Fruit fly (Drosophila melanogaster) whole organism, embryonic: ENCODE measurements around the gene CG14960.

Experiments used
- CG13123 ChIP-seq: fragments of 200-800 bp; sonication (Bioruptor generic); optimal IDR thresholded peaks from 2 replicates; lab custom pipeline; 2016; ENCODE audit warnings: missing biosample characterization, missing genetic modification characterization
- CG13424 ChIP-seq: fragments of 200-800 bp; sonication (Bioruptor generic); optimal IDR thresholded peaks from 2 replicates; lab custom pipeline; 2019; ENCODE audit warnings: missing biosample characterization, mild to moderate bottlenecking, missing genetic modification characterization, moderate library complexity
- CG15479 ChIP-seq: fragments of 200-800 bp; sonication (Bioruptor generic); optimal IDR thresholded peaks from 3 replicates; lab custom pipeline; 2019; ENCODE audit warnings: missing biosample characterization, mild to moderate bottlenecking, missing genetic modification characterization, moderate library complexity
- CG15514 ChIP-seq: fragments of 200-800 bp; sonication (Bioruptor generic); optimal IDR thresholded peaks from 3 replicates; lab custom pipeline; 2017; ENCODE audit warnings: missing biosample characterization, missing genetic modification characterization, mild to moderate bottlenecking, moderate library complexity, missing genetic modification reagents
- CG2199 ChIP-seq: fragments of 200-800 bp; sonication (Bioruptor generic); IDR thresholded peaks from 3 replicates; pipeline ENCODE4 v1.3.6; 2022; ENCODE audit warnings: missing biosample characterization, missing genetic modification characterization
- CG30020 ChIP-seq: fragments of 200-800 bp; optimal IDR thresholded peaks from 2 replicates; lab custom pipeline; 2019; ENCODE audit warnings: missing biosample characterization, mild to moderate bottlenecking, missing genetic modification characterization, moderate library complexity
- CG3281 ChIP-seq: fragments of 200-800 bp; sonication (Bioruptor generic); optimal IDR thresholded peaks from 3 replicates; lab custom pipeline; 2017; ENCODE audit warnings: missing biosample characterization, mild to moderate bottlenecking, missing genetic modification characterization
- CG3407 ChIP-seq: fragments of 200-800 bp; sonication (Bioruptor generic); optimal IDR thresholded peaks from 2 replicates; lab custom pipeline; 2018; ENCODE audit warnings: missing biosample characterization, mild to moderate bottlenecking, missing genetic modification characterization
- CG34224 ChIP-seq: fragments of 200-800 bp; sonication (Bioruptor generic); IDR thresholded peaks from 3 replicates; pipeline ENCODE4 v1.3.6; 2022; ENCODE audit warnings: missing biosample characterization, missing genetic modification characterization; ENCODE audit not compliant: partially characterized antibody
- CG4360 ChIP-seq: fragments of 200-800 bp; sonication (Bioruptor generic); IDR thresholded peaks from 2 replicates; pipeline ENCODE4 v1.3.6; 2022; ENCODE audit warnings: missing biosample characterization, missing genetic modification characterization
- CG4404 ChIP-seq: fragments of 200-800 bp; sonication (Bioruptor generic); IDR thresholded peaks from 2 replicates; pipeline ENCODE4 v1.3.6; 2022; ENCODE audit warnings: missing biosample characterization, missing genetic modification characterization
- CG4707 ChIP-seq: fragments of 200-800 bp; sonication (Bioruptor generic); optimal IDR thresholded peaks from 2 replicates; lab custom pipeline; 2018; ENCODE audit warnings: missing biosample characterization, mild to moderate bottlenecking, missing genetic modification characterization, moderate library complexity
- CG6175 ChIP-seq: fragments of 200-800 bp; sonication (Bioruptor generic); IDR thresholded peaks from 3 replicates; pipeline ENCODE4 v1.3.6; 2022; ENCODE audit warnings: missing biosample characterization, missing genetic modification characterization
- CG6683 ChIP-seq: fragments of 200-800 bp; sonication (Bioruptor generic); optimal IDR thresholded peaks from 2 replicates; lab custom pipeline; 2017; ENCODE audit warnings: missing biosample characterization, mild to moderate bottlenecking, missing genetic modification characterization, missing genetic modification reagents
- CG6689 ChIP-seq: fragments of 200-800 bp; sonication (Bioruptor generic); IDR thresholded peaks from 2 replicates; pipeline ENCODE4 v1.3.6; 2022; ENCODE audit warnings: missing biosample characterization, missing genetic modification characterization
- CG7556 ChIP-seq: fragments of 200-800 bp; sonication (Bioruptor generic); optimal IDR thresholded peaks from 2 replicates; lab custom pipeline; 2017; ENCODE audit warnings: missing biosample characterization, mild to moderate bottlenecking, missing genetic modification characterization
- CG7786 ChIP-seq: fragments of 200-800 bp; sonication (Bioruptor generic); optimal IDR thresholded peaks from 2 replicates; lab custom pipeline; 2016; ENCODE audit warnings: missing biosample characterization, missing genetic modification characterization
- CTCF ChIP-seq: fragments of 200-800 bp; sonication (Bioruptor generic); optimal IDR thresholded peaks from 2 replicates; lab custom pipeline; 2017; ENCODE audit warnings: missing biosample characterization, mild to moderate bottlenecking, missing genetic modification characterization, moderate library complexity
- Dek ChIP-seq: fragments of 200-800 bp; sonication (Bioruptor generic); optimal IDR thresholded peaks from 3 replicates; lab custom pipeline; 2019; ENCODE audit warnings: missing biosample characterization, mild to moderate bottlenecking, missing genetic modification characterization, moderate library complexity
- HHEX ChIP-seq: fragments of 200-800 bp; sonication (Bioruptor generic); optimal IDR thresholded peaks from 3 replicates; lab custom pipeline; 2017; ENCODE audit warnings: missing biosample characterization, mild to moderate bottlenecking, missing genetic modification characterization, missing genetic modification reagents
- Hr51 ChIP-seq, 2 experiments: fragments of 200-800 bp; sonication (Bioruptor generic); optimal IDR thresholded peaks; 2 replicates in 1 of 2; 3 replicates in 1 of 2; lab custom pipeline; 2016 to 2018; ENCODE audit warnings: missing biosample characterization in 2 of 2, missing genetic modification characterization in 2 of 2, mild to moderate bottlenecking in 1 of 2, moderate library complexity in 1 of 2
- MESR4 ChIP-seq: fragments of 200-800 bp; sonication (Bioruptor generic); optimal IDR thresholded peaks from 2 replicates; lab custom pipeline; 2018; ENCODE audit warnings: missing biosample characterization, mild to moderate bottlenecking, missing genetic modification characterization, moderate library complexity
- PHDP ChIP-seq: fragments of 200-800 bp; sonication (Bioruptor generic); optimal IDR thresholded peaks from 3 replicates; lab custom pipeline; 2018; ENCODE audit warnings: missing biosample characterization, mild to moderate bottlenecking, missing genetic modification characterization, moderate library complexity
- Rfx ChIP-seq: fragments of 200-800 bp; sonication (Bioruptor generic); IDR thresholded peaks from 2 replicates; pipeline ENCODE4 v1.3.6; 2022; ENCODE audit warnings: missing biosample characterization, missing genetic modification characterization
- Rx ChIP-seq: fragments of 200-800 bp; sonication (Bioruptor generic); IDR thresholded peaks from 2 replicates; pipeline ENCODE4 v1.3.6; 2022; ENCODE audit warnings: missing biosample characterization, missing genetic modification characterization
- Six4 ChIP-seq: fragments of 200-800 bp; sonication (Bioruptor generic); optimal IDR thresholded peaks from 2 replicates; lab custom pipeline; 2016; ENCODE audit warnings: missing biosample characterization, missing genetic modification characterization
- Sox102F ChIP-seq: fragments of 200-800 bp; sonication (Bioruptor generic); optimal IDR thresholded peaks from 2 replicates; lab custom pipeline; 2018; ENCODE audit warnings: missing biosample characterization, mild to moderate bottlenecking, missing genetic modification characterization, moderate library complexity
- Stat92E ChIP-seq, 3 experiments: fragments of >200 bp in 2 of 3; fragments of 200-800 bp in 1 of 3; sonication (Bioruptor generic) in 1 of 3; optimal IDR thresholded peaks; 2 replicates each; lab custom pipeline; 2017 to 2019; ENCODE audit warnings: missing biosample characterization in 3 of 3, missing genetic modification characterization in 3 of 3, mild to moderate bottlenecking in 1 of 3, moderate library complexity in 1 of 3
- br ChIP-seq: fragments of >200 bp; optimal IDR thresholded peaks from 2 replicates; lab custom pipeline; 2017
- chinmo ChIP-seq: fragments of 200-800 bp; sonication (Bioruptor generic); IDR thresholded peaks from 4 replicates; pipeline ENCODE4 v1.3.6; 2022; ENCODE audit warnings: missing biosample characterization, missing genetic modification characterization; ENCODE audit not compliant: partially characterized antibody
- disco-r ChIP-seq: fragments of 200-800 bp; sonication (Bioruptor generic); optimal IDR thresholded peaks from 2 replicates; lab custom pipeline; 2016; ENCODE audit warnings: missing biosample characterization, missing genetic modification characterization
- dmrt99B ChIP-seq: fragments of 200-800 bp; sonication (Bioruptor generic); optimal IDR thresholded peaks from 2 replicates; lab custom pipeline; 2018; ENCODE audit warnings: missing biosample characterization, mild to moderate bottlenecking, missing genetic modification characterization, moderate library complexity
- emc ChIP-seq: fragments of 200-800 bp; sonication (Bioruptor generic); optimal IDR thresholded peaks from 2 replicates; lab custom pipeline; 2016; ENCODE audit warnings: missing biosample characterization, missing genetic modification characterization
- ems ChIP-seq: fragments of 200-800 bp; sonication (Bioruptor generic); optimal IDR thresholded peaks from 3 replicates; lab custom pipeline; 2016; ENCODE audit warnings: missing biosample characterization, missing genetic modification characterization
- grn ChIP-seq: fragments of 200-800 bp; sonication (Bioruptor generic); optimal IDR thresholded peaks from 3 replicates; lab custom pipeline; 2017; ENCODE audit warnings: missing biosample characterization, missing genetic modification characterization
- hb ChIP-seq: fragments of 200-800 bp; sonication (Bioruptor generic); IDR thresholded peaks from 3 replicates; pipeline ENCODE4 v1.3.6; 2022; ENCODE audit warnings: missing biosample characterization, missing genetic modification characterization; ENCODE audit not compliant: partially characterized antibody
- ind ChIP-seq: fragments of 200-800 bp; sonication (Bioruptor generic); optimal IDR thresholded peaks from 3 replicates; lab custom pipeline; 2016; ENCODE audit warnings: missing biosample characterization, missing genetic modification characterization
- mld ChIP-seq: fragments of 200-800 bp; sonication (Bioruptor generic); IDR thresholded peaks from 3 replicates; pipeline ENCODE4 v1.3.6; 2022; ENCODE audit warnings: missing biosample characterization, missing genetic modification characterization; ENCODE audit not compliant: partially characterized antibody
- nerfin-2 ChIP-seq: fragments of 200-800 bp; sonication (Bioruptor generic); IDR thresholded peaks from 2 replicates; pipeline ENCODE4 v1.3.6; 2022; ENCODE audit warnings: missing biosample characterization, missing genetic modification characterization; ENCODE audit not compliant: partially characterized antibody
- nmo ChIP-seq: fragments of 200-800 bp; sonication (Bioruptor generic); optimal IDR thresholded peaks from 2 replicates; lab custom pipeline; 2018; ENCODE audit warnings: missing biosample characterization, mild to moderate bottlenecking, missing genetic modification characterization, moderate library complexity
- otp ChIP-seq: fragments of 200-800 bp; sonication (Bioruptor generic); IDR thresholded peaks from 3 replicates; pipeline ENCODE4, ENCODE4 v1.3.6; 2022; ENCODE audit warnings: missing biosample characterization, missing genetic modification characterization
- pan ChIP-seq, 4 experiments: fragments of >200 bp in 3 of 4; fragments of 200-800 bp in 1 of 4; sonication (Bioruptor generic) in 1 of 4; optimal IDR thresholded peaks in 3 of 4; IDR thresholded peaks in 1 of 4; 2 replicates each; pipeline versions ENCODE4 v1.3.6 to Lab custom; 2017 to 2022; ENCODE audit warnings: missing biosample characterization in 2 of 4, missing genetic modification characterization in 2 of 4, mixed read lengths in 1 of 4
- peb ChIP-seq: fragments of 200-800 bp; sonication (Bioruptor generic); IDR thresholded peaks from 2 replicates; pipeline ENCODE4 v1.3.6; 2022; ENCODE audit warnings: missing biosample characterization, missing genetic modification characterization
- pzg ChIP-seq: fragments of 200-800 bp; sonication (Bioruptor generic); optimal IDR thresholded peaks from 3 replicates; lab custom pipeline; 2018; ENCODE audit warnings: missing biosample characterization, mild to moderate bottlenecking, missing genetic modification characterization, moderate library complexity
- sisA ChIP-seq: fragments of 200-800 bp; sonication (Bioruptor generic); IDR thresholded peaks from 2 replicates; pipeline ENCODE4 v1.3.6; 2022; ENCODE audit warnings: missing biosample characterization, missing genetic modification characterization
- tll ChIP-seq, 2 experiments: fragments of 200-800 bp in 1 of 2; fragments of >200 bp in 1 of 2; sonication (Bioruptor generic) in 1 of 2; optimal IDR thresholded peaks; 2 replicates each; lab custom pipeline; 2017 to 2019; ENCODE audit warnings: missing biosample characterization in 2 of 2, missing genetic modification characterization in 2 of 2, mild to moderate bottlenecking in 1 of 2, moderate library complexity in 1 of 2

The CG14960 gene

DNA sequence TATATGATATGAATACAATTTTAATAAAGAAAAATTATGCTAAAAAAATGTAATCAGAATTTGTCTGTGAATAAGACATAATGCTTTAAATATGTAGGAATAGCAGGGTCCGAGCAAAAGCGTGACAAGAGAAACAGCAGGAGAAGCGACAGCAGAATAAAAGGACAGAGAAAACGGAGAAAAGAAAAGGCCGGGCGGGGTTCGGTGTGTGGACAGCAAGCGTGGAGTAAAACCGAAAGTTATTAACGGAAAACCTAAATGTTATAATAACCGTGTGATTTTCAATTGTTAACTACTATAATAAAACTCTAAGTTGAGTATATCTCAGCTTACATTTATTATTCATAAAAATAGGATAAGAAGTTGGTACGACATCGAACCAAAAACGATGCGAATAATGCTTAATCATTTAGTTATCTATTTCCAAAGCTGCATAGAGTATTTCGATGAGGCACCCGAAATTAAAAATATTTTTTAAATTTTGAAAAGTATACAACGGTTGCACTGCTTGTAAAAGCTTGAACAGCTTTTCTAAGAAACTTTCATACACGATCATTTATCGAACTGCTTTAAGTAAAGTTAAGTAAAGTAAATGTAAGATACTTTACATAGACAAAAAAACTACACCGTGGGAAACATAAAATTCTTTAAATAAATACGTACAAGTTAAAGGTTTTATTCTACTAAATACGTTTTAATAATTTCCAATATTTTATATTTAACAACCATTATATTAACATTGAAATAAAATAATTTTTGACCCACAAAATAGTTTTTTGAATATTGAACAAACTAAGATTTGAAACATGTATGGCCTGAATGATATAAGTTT lies 19.0 kb upstream of the CG14960 start (continued):
- peak; percentile 2 for TF ChIP-seq Sox102F (GFP tag; lab: Kevin White, UChicago)
- no peak for TF ChIP-seq sisA (GFP tag; lab: Robert Waterston, UW)
- TF ChIP-seq chinmo, result no peak
- no peak for TF ChIP-seq hb
- TF ChIP-seq CG6689 (GFP tag; lab: Robert Waterston, UW), result no peak
- no peak for TF ChIP-seq ind (GFP tag; lab: Kevin White, UChicago)
- TF ChIP-seq Dek (tag; lab: Kevin White, UChicago), result peak; percentile 0
- no peak for TF ChIP-seq pan (optimal IDR thresholded peaks at IDR 0.05; lab: Kevin White, UChicago)
- TF ChIP-seq pan (GFP tag; optimal IDR thresholded peaks at IDR 0.05 in 1 of 2, IDR thresholded peaks at IDR 0.05 in 1 of 2), result peak in 1 of 2 experiments; percentile 21
- no peak for TF ChIP-seq CG2199
- no peak for TF ChIP-seq Rfx (GFP tag; lab: Robert Waterston, UW)
- no peak for TF ChIP-seq CG4360 (GFP tag; lab: Robert Waterston, UW)
- TF ChIP-seq HHEX (GFP tag; lab: Kevin White, UChicago), result no peak
- no peak for TF ChIP-seq tll (GFP tag; optimal IDR thresholded peaks at IDR 0.05; lab: Kevin White, UChicago)
- TF ChIP-seq Rx (GFP tag; lab: Robert Waterston, UW), result no peak
- TF ChIP-seq emc (GFP tag; lab: Kevin White, UChicago), result no peak
- TF ChIP-seq CG3407 (GFP tag; lab: Kevin White, UChicago), result no peak
- TF ChIP-seq CG6175, result no peak
- TF ChIP-seq Hr51 (GFP tag; optimal IDR thresholded peaks at IDR 0.05; lab: Kevin White, UChicago), result peak in 1 of 2 experiments; percentile 8
- no peak for TF ChIP-seq grn (GFP tag; lab: Kevin White, UChicago)
- no peak for TF ChIP-seq CG15479
- TF ChIP-seq CG4707 (GFP tag; lab: Kevin White, UChicago), result no peak
- TF ChIP-seq otp (GFP tag; lab: Robert Waterston, UW), result no peak
- no peak for TF ChIP-seq br (lab: Kevin White, UChicago)
- TF ChIP-seq CG7786 (GFP tag; lab: Kevin White, UChicago), result no peak
- TF ChIP-seq Six4 (GFP tag; lab: Kevin White, UChicago), result no peak
- TF ChIP-seq Stat92E (GFP tag; optimal IDR thresholded peaks at IDR 0.05; lab: Kevin White, UChicago), result no peak
- TF ChIP-seq CG34224 (GFP tag; lab: Robert Waterston, UW), result no peak
- TF ChIP-seq CG7556, result no peak
- no peak for TF ChIP-seq mld (GFP tag; lab: Robert Waterston, UW)
- no peak for TF ChIP-seq pzg (GFP tag; lab: Kevin White, UChicago)
- TF ChIP-seq peb (GFP tag; lab: Robert Waterston, UW), result no peak
- no peak for TF ChIP-seq CG6683 (GFP tag; lab: Kevin White, UChicago)
- no peak for TF ChIP-seq CG4404 (GFP tag; lab: Robert Waterston, UW)
- TF ChIP-seq nmo, result peak; percentile 3
- TF ChIP-seq ems (GFP tag; lab: Kevin White, UChicago), result no peak
- peak; percentile 23 for TF ChIP-seq CG15514 (GFP tag; lab: Kevin White, UChicago)
- TF ChIP-seq CG30020, result no peak
- peak; percentile 66 for TF ChIP-seq CTCF
- TF ChIP-seq CG13123 (GFP tag; lab: Kevin White, UChicago), result no peak
- TF ChIP-seq nerfin-2 (GFP tag; lab: Robert Waterston, UW), result no peak
- TF ChIP-seq PHDP (tag; lab: Kevin White, UChicago), result no peak
- no peak for TF ChIP-seq MESR4 (GFP tag; lab: Kevin White, UChicago)
- no peak for TF ChIP-seq CG13424 (tag; lab: Kevin White, UChicago)
- TF ChIP-seq CG3281 (GFP tag; lab: Kevin White, UChicago), result no peak
- peak; percentile 0 for TF ChIP-seq dmrt99B (tag; lab: Kevin White, UChicago)
- TF ChIP-seq disco-r (GFP tag; lab: Kevin White, UChicago), result no peak
